Worm (Caenorhabditis elegans): ENCODE data around the gene xpo-3.

Gene xpo-3

DNA sequence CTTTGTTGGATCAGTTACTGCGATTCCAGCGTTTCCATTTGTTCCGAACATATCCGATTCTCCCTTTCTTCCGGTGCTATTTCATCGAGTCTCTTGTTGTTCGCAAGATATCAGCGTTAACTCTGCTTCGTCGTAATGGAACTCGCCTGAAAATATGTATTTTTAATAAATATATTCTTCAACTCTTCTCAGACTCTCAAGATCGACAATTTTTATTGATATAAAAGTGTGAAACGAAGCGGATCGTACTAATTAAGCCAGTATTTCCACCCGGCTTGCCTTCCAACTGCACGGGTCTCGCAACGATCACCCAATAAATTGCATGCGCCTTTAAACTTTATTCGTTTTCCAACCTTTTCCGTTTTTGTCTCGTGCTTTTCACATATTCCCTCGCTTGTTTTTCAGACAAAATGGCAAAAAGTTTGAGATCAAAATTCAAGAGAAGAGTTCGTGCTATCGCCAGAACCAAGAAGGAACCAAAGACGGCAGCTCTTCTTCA lies at the start of gene xpo-3, which contains the start of gene C49H3.3:
Gene xpo-3 (minus strand): TSS at position 51 of the 499 bp plus-strand sequence.
Gene C49H3.3 (plus strand): TSS at position 369 of the 499 bp plus-strand sequence.
- TF ChIP-seq unc-55 (GFP tag; optimal IDR thresholded peaks at IDR 0.05) (no peak), ceh-48 (tag; optimal IDR thresholded peaks at IDR 0.05) (no peak), che-1 (tag; optimal IDR thresholded peaks at IDR 0.05) (no peak), pat-9 (tag; optimal IDR thresholded peaks at IDR 0.05) (no peak), npax-4 (tag; optimal IDR thresholded peaks at IDR 0.05) (no peak), hlh-30 (tag; optimal IDR thresholded peaks at IDR 0.05; ENCODE audit: insufficient read depth) (peak; percentile 3), sox-2 (GFP tag; IDR thresholded peaks at IDR 0.05) (no peak), ceh-31 (tag; optimal IDR thresholded peaks at IDR 0.05) (peak; percentile 14), unc-42 (tag; optimal IDR thresholded peaks at IDR 0.05) (peak; percentile 51), ceh-14 (tag; optimal IDR thresholded peaks at IDR 0.05) (no peak)

DNA sequence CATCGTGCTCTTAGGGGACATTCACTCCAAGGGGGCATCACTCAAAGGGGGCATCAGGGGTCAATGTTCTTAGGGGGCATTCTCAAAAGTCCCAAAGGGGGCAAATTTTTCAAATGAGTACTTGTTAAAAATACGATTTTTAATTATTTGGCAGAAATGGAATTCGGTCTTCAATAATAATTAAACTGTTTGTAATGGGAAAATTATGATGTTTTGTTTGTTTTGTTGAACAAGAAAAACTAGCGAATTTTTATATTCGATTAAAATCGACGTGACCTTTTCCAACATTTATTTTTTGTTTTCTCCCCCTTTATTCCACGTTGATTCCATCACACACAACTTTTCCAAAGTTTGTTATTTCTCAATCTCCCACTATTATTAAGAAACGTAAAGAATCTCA lies 43.2 kb upstream of the xpo-3 start, which contains the start of gene F57H12.5:
Gene F57H12.5 (plus strand): TSS at position 301 of the 400 bp plus-strand sequence.
- TF ChIP-seq ref-2 (tag; optimal IDR thresholded peaks at IDR 0.05): no peak
- no peak for TF ChIP-seq nfya-1 (tag; optimal IDR thresholded peaks at IDR 0.05)
- no peak for TF ChIP-seq Y22D7AL.16 (tag; optimal IDR thresholded peaks at IDR 0.05)
- no peak for TF ChIP-seq fkh-10 (GFP tag; optimal IDR thresholded peaks at IDR 0.05)
- no peak for TF ChIP-seq ceh-18 (tag; optimal IDR thresholded peaks at IDR 0.05)
- no peak for TF ChIP-seq syd-9 (tag; optimal IDR thresholded peaks at IDR 0.05)
- no peak for TF ChIP-seq C38D4.7 (GFP tag; optimal IDR thresholded peaks at IDR 0.05)

DNA sequence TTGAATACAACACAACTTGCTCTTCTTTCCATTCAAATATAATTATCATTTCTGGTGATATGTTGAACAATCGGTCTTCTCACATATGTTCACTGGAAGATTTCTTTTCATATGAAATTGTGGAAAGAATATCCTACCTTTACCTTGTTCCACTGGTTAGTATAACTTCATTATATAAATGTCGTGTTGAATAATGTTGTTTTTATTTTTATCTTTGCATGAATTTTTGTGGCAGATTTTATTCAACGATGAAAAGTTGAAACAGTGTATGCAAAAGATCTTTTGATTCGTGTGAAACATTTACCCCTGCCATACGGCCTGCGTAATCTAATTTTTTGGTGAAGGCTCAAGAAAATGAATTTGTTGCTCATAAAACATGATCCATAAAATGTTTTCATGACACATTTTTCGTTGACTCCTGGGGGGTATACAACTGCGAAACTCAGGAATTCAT lies 38.1 kb upstream of the xpo-3 start:
- TF ChIP-seq tbx-2 (tag; optimal IDR thresholded peaks at IDR 0.05) (no peak), hlh-15 (tag; optimal IDR thresholded peaks at IDR 0.05) (no peak), mec-3 (tag; optimal IDR thresholded peaks at IDR 0.05; ENCODE audit: borderline replicate concordance) (no peak), C38D4.7 (GFP tag; optimal IDR thresholded peaks at IDR 0.05) (no peak), ceh-34 (tag; optimal IDR thresholded peaks at IDR 0.05) (no peak), ceh-19 (GFP tag; optimal IDR thresholded peaks at IDR 0.05) (no peak), ceh-31 (tag; optimal IDR thresholded peaks at IDR 0.05) (no peak), dmd-4 (tag; optimal IDR thresholded peaks at IDR 0.05; ENCODE audit: borderline replicate concordance) (no peak), rnt-1 (tag; optimal IDR thresholded peaks at IDR 0.05) (no peak), ceh-48 (tag; optimal IDR thresholded peaks at IDR 0.05) (no peak), unc-3 (GFP tag; conservative IDR thresholded peaks at IDR 0.05) (no peak), unc-3 (tag; optimal IDR thresholded peaks at IDR 0.05) (no peak), ets-4 (tag; optimal IDR thresholded peaks at IDR 0.05) (no peak), sox-2 (GFP tag; IDR thresholded peaks at IDR 0.05) (no peak), gmeb-2 (tag; optimal IDR thresholded peaks at IDR 0.05) (no peak), zip-5 (tag; optimal IDR thresholded peaks at IDR 0.05) (no peak), hlh-30 (tag; optimal IDR thresholded peaks at IDR 0.05; ENCODE audit: insufficient read depth) (no peak), unc-86 (tag; optimal IDR thresholded peaks at IDR 0.05) (no peak), pros-1 (tag; optimal IDR thresholded peaks at IDR 0.05) (no peak), ceh-24 (tag; optimal IDR thresholded peaks at IDR 0.05) (no peak), unc-42 (tag; optimal IDR thresholded peaks at IDR 0.05) (no peak)

DNA sequence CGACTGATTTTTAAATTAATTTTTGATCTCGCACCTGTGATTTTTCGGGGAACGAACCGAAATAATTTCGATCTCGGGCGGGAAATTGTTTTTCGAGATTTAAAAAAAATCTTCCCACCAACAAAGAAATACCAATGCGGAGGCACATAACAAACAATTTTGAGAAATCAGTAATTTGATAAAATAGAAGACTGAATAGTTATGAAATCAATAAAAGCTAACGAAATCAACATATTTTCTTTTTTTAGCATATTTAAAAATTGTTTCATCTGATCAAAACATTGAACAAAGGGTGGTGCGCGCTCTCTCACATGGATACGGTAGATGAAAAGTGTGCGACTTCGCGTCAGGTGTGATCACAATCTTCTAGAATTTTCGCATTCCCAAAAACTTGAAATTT lies 34.3 kb upstream of the xpo-3 start:
- TF ChIP-seq lim-6 (tag; optimal IDR thresholded peaks at IDR 0.05) (no peak), ceh-22 (tag; optimal IDR thresholded peaks at IDR 0.05) (no peak), nhr-11 (tag; optimal IDR thresholded peaks at IDR 0.05) (no peak), npax-4 (tag; optimal IDR thresholded peaks at IDR 0.05) (no peak), zip-5 (tag; optimal IDR thresholded peaks at IDR 0.05) (no peak)

DNA sequence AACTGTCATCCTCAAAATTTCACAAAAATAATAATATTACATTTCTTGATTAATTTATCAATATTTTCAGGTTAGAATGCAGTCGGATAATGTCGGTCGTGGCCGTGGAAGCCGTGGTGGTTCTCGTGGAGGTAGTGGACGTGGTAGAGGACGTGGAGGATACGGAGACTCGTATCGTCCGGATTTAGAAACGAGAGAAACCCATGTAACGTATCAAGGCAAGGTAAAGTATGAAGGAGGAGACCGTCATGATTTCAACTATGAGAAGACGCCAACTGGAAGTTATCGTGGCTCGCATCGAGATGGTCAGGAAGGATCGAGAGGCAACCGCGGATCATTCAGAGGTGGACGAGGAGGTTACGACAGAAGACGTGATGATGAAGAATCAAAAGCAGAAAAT lies 33.7 kb upstream of the xpo-3 start, which contains the start of gene frpr-10:
Gene frpr-10 (plus strand): TSS at position 301 of the 400 bp plus-strand sequence.
- TF ChIP-seq ceh-34 (tag; optimal IDR thresholded peaks at IDR 0.05) (no peak), odd-2 (tag; optimal IDR thresholded peaks at IDR 0.05) (no peak)

All from whole organism, late embryonic.